Fruit fly (Drosophila melanogaster): ENCODE data around the gene CG44085.

CG44085 gene

DNA sequence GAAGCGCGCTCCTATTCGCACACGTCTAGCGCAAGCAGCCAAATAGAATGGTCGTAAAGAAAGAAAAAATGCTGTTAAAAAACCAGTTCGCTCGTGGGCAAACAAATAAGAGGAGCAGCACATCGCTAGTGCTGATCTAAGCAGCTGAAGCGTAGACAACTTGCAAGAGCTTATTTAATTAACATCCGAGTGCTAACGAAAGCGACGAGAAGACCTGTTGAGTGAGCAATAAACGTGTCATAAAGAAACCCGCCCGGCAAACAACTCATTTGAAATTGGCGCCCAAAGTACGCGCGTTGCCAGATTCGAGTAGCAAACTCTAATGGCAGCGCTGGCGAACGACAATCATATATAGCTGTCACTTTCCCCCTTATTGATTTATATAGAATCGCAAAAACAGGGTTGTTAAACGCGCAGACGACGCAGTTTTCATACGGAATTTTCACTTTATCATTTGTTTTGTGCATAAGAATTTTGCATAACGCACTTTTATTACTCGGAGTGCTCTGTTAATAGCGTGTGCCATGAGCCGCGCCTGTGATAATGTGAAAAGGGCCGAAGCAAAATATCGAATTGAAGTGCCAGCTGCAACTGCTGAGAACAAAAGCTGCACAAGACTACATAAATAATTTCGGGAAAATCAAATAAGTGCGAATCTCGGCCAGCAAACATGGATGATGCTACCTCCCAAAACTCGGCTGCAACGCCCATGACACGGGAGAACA lies 35.3 kb downstream of the CG44085 start (continued):
- TF ChIP-seq MBD-R2 (GFP tag; IDR thresholded peaks at IDR 0.05), result peak; percentile 52
- TF ChIP-seq z (GFP tag; IDR thresholded peaks at IDR 0.05), result peak; percentile 62; the same call in 2 of the 3 replicates
- TF ChIP-seq Dll (GFP tag; IDR thresholded peaks at IDR 0.05; ENCODE audit: partially characterized antibody), result peak; percentile 39; the same call in 1 of the 4 replicates
- no peak for TF ChIP-seq Dfd (GFP tag; optimal IDR thresholded peaks at IDR 0.05)
- peak in 1 of 3 experiments; percentile 26 for TF ChIP-seq Stat92E (GFP tag; optimal IDR thresholded peaks at IDR 0.05)
- TF ChIP-seq CG2120 (GFP tag; optimal IDR thresholded peaks at IDR 0.05), result peak; percentile 1
- peak; percentile 8 for TF ChIP-seq Atf3 (GFP tag; optimal IDR thresholded peaks at IDR 0.05)
- peak; percentile 53; the same call in 1 of the 2 replicates for TF ChIP-seq bbx (GFP tag; IDR thresholded peaks at IDR 0.05; ENCODE audit: partially characterized antibody)
- TF ChIP-seq YL-1 (GFP tag; optimal IDR thresholded peaks at IDR 0.05), result peak; percentile 90
- peak; percentile 7 for TF ChIP-seq mam (GFP tag; optimal IDR thresholded peaks at IDR 0.05)
- TF ChIP-seq Abd-B (GFP tag; optimal IDR thresholded peaks at IDR 0.05), result no peak
- peak; percentile 18 for TF ChIP-seq CG13296 (GFP tag; optimal IDR thresholded peaks at IDR 0.05)
- peak; percentile 99 for TF ChIP-seq E2f2 (GFP tag; IDR thresholded peaks at IDR 0.05)
- TF ChIP-seq Ets97D (GFP tag; optimal IDR thresholded peaks at IDR 0.05), result peak; percentile 51
- TF ChIP-seq pb (GFP tag; optimal IDR thresholded peaks at IDR 0.05), result no peak
- TF ChIP-seq CG13287 (GFP tag; IDR thresholded peaks at IDR 0.05; ENCODE audit: partially characterized antibody), result peak; percentile 52
- TF ChIP-seq Rfx (GFP tag; IDR thresholded peaks at IDR 0.05), result 0 out of 2 replicates have a peak, but pooled peaks have one; percentile 23
- peak; percentile 60 for TF ChIP-seq Bgb (GFP tag; IDR thresholded peaks at IDR 0.05; ENCODE audit: partially characterized antibody)
- TF ChIP-seq CG3847 (GFP tag; IDR thresholded peaks at IDR 0.05), result peak; percentile 67
- peak; percentile 51; the same call in 2 of the 3 replicates for TF ChIP-seq HLH4C (GFP tag; IDR thresholded peaks at IDR 0.05; ENCODE audit: partially characterized antibody)
- peak; percentile 72 for TF ChIP-seq MESR4 (GFP tag; optimal IDR thresholded peaks at IDR 0.05)
- peak; percentile 88 for TF ChIP-seq stwl (tag; optimal IDR thresholded peaks at IDR 0.05)
- TF ChIP-seq bab2 (GFP tag; optimal IDR thresholded peaks at IDR 0.05), result no peak
- TF ChIP-seq sd (tag; optimal IDR thresholded peaks at IDR 0.05), result peak; percentile 70
- TF ChIP-seq CG4360 (GFP tag; IDR thresholded peaks at IDR 0.05), result peak; percentile 17; the same call in 1 of the 2 replicates
- peak; percentile 25 for TF ChIP-seq gfzf (GFP tag; optimal IDR thresholded peaks at IDR 0.05)
- TF ChIP-seq CG4617 (GFP tag; optimal IDR thresholded peaks at IDR 0.05; ENCODE audit: borderline replicate concordance), result peak; percentile 89
- peak; percentile 43 for TF ChIP-seq zen (tag; optimal IDR thresholded peaks at IDR 0.05)
- TF ChIP-seq CG12391 (tag; optimal IDR thresholded peaks at IDR 0.05), result no peak
- peak; percentile 55; the same call in 2 of the 3 replicates for TF ChIP-seq knrl (GFP tag; IDR thresholded peaks at IDR 0.05; ENCODE audit: partially characterized antibody)
- TF ChIP-seq CG13624 (GFP tag; optimal IDR thresholded peaks at IDR 0.05), result peak; percentile 82
- no peak for TF ChIP-seq Ada2b (GFP tag; IDR thresholded peaks at IDR 0.05)
- TF ChIP-seq h (optimal IDR thresholded peaks at IDR 0.05), result no peak
- TF ChIP-seq CG2116 (GFP tag; optimal IDR thresholded peaks at IDR 0.05), result peak; percentile 77
- TF ChIP-seq crp (GFP tag; optimal IDR thresholded peaks at IDR 0.05), result peak in 1 of 2 experiments; percentile 42
- peak; percentile 43 for TF ChIP-seq CG12155 (GFP tag; optimal IDR thresholded peaks at IDR 0.05)
- TF ChIP-seq CG42726 (GFP tag; IDR thresholded peaks at IDR 0.05; ENCODE audit: partially characterized antibody), result 0 out of 2 replicates have a peak, but pooled peaks have one; percentile 42
- peak; percentile 54; the same call in 3 of the 4 replicates for TF ChIP-seq chinmo (GFP tag; IDR thresholded peaks at IDR 0.05; ENCODE audit: partially characterized antibody)
- peak; percentile 79 for TF ChIP-seq abd-A (tag; optimal IDR thresholded peaks at IDR 0.05)
- peak; percentile 27 for TF ChIP-seq CG9797 (GFP tag; optimal IDR thresholded peaks at IDR 0.05)
- TF ChIP-seq disco-r (GFP tag; optimal IDR thresholded peaks at IDR 0.05), result peak; percentile 9
- TF ChIP-seq kay (GFP tag; optimal IDR thresholded peaks at IDR 0.05), result peak; percentile 21
- 0 out of 3 replicates have a peak, but pooled peaks have one; percentile 19 for TF ChIP-seq mld (GFP tag; IDR thresholded peaks at IDR 0.05; ENCODE audit: partially characterized antibody)
- TF ChIP-seq Eip74EF (GFP tag; optimal IDR thresholded peaks at IDR 0.05), result no peak
- peak; percentile 76 for TF ChIP-seq CG2199 (GFP tag; IDR thresholded peaks at IDR 0.05)
- peak; percentile 79 for TF ChIP-seq HmgZ (tag; optimal IDR thresholded peaks at IDR 0.05)

Data from whole organism, embryonic.